Worm (Caenorhabditis elegans) whole organism, L2 larva: ENCODE results near the gene srh-127.

Experiments
- aly-2 ChIP-seq: fragments of 150-350 bp; optimal IDR thresholded peaks from 2 replicates; lab custom pipeline; 2014; ENCODE audit warnings: missing biosample characterization, missing genetic modification characterization
- lin-11 ChIP-seq: fragments of 150-350 bp; sonication (generic microtip); optimal IDR thresholded peaks from 2 replicates; lab custom pipeline; 2014; ENCODE audit warnings: missing biosample characterization, missing genetic modification characterization, inconsistent platforms, mixed read lengths
- lin-39 ChIP-seq: fragments of 150-350 bp; optimal IDR thresholded peaks from 2 replicates; lab custom pipeline; 2014; ENCODE audit warnings: missing biosample characterization, missing genetic modification reagents, missing genetic modification characterization
- lsy-2 ChIP-seq, 2 experiments: fragments of 150-350 bp in 1 of 2; sonication (generic microtip) in 1 of 2; optimal IDR thresholded peaks; 2 replicates each; lab custom pipeline; 2014 to 2017; ENCODE audit warnings: missing biosample characterization in 2 of 2, missing genetic modification characterization in 2 of 2
- mab-5 ChIP-seq: fragments of 150-350 bp; optimal IDR thresholded peaks from 2 replicates; lab custom pipeline; 2014; ENCODE audit warnings: missing biosample characterization, missing genetic modification characterization
- nhr-10 ChIP-seq: sonication (generic microtip); optimal IDR thresholded peaks from 2 replicates; lab custom pipeline; 2017; ENCODE audit warnings: missing biosample characterization, missing genetic modification characterization
- nhr-23 ChIP-seq: fragments of 150-350 bp; optimal IDR thresholded peaks from 2 replicates; lab custom pipeline; 2014; ENCODE audit warnings: missing biosample characterization, missing genetic modification reagents, missing genetic modification characterization
- nhr-237 ChIP-seq: fragments of 150-350 bp; optimal IDR thresholded peaks from 2 replicates; lab custom pipeline; 2014; ENCODE audit warnings: missing biosample characterization, missing genetic modification characterization
- nhr-25 ChIP-seq: fragments of 150-350 bp; sonication (generic microtip); optimal IDR thresholded peaks from 3 replicates; lab custom pipeline; 2014; ENCODE audit warnings: missing biosample characterization, missing genetic modification characterization
- skn-1 ChIP-seq: sonication (generic microtip); optimal IDR thresholded peaks from 2 replicates; lab custom pipeline; 2017; ENCODE audit warnings: missing biosample characterization, missing genetic modification characterization
- zag-1 ChIP-seq: fragments of 150-350 bp; optimal IDR thresholded peaks from 2 replicates; lab custom pipeline; 2014; ENCODE audit warnings: missing biosample characterization, missing genetic modification characterization

ce11 chrV:2888265-2888664 is 4.8 kb upstream of the srh-127 start:
- TF ChIP-seq mab-5 (tag; lab: Kevin White, UChicago) = no peak
- TF ChIP-seq lin-39 = no peak
- TF ChIP-seq aly-2 (tag; lab: Kevin White, UChicago) = no peak
- TF ChIP-seq nhr-23 (tag; lab: Kevin White, UChicago) = no peak
- TF ChIP-seq nhr-237 (tag; lab: Kevin White, UChicago) = no peak
- no peak for TF ChIP-seq nhr-10
- TF ChIP-seq nhr-25 = no peak
- no peak for TF ChIP-seq lsy-2 (tag; optimal IDR thresholded peaks at IDR 0.05; lab: Kevin White, UChicago)
- TF ChIP-seq skn-1 (tag; lab: Kevin White, UChicago) = no peak
- TF ChIP-seq lin-11 (tag; lab: Kevin White, UChicago) = no peak
- no peak for TF ChIP-seq zag-1 (tag; lab: Kevin White, UChicago)
